Worm (Caenorhabditis elegans) whole organism, young adult: ENCODE results near the gene B0524.5.

Experiments
- B0035.1 ChIP-seq: sonication (generic microtip); optimal IDR thresholded peaks from 2 replicates; lab custom pipeline; 2016; ENCODE audit warnings: missing genetic modification characterization, mild to moderate bottlenecking, missing compliant biosample characterization, missing genotype, missing genetic modification reagents
- C17E4.6 ChIP-seq: fragments of 200-800 bp; sonication (Bioruptor generic); IDR thresholded peaks from 2 replicates; pipeline ENCODE4 v1.3.6; 2022; ENCODE audit warnings: missing genetic modification reagents, missing genetic modification characterization, missing compliant biosample characterization
- F23B12.7 ChIP-seq: sonication (generic microtip); optimal IDR thresholded peaks from 2 replicates; lab custom pipeline; 2017; ENCODE audit warnings: missing genetic modification characterization, mild to moderate bottlenecking, missing compliant biosample characterization, antibody characterized with exemption, moderate library complexity; ENCODE audit not compliant: insufficient read depth
- F39B2.1 ChIP-seq: fragments of 200-800 bp; sonication (Bioruptor generic); IDR thresholded peaks from 2 replicates; pipeline ENCODE4 v1.3.6; 2022; ENCODE audit warnings: missing genetic modification reagents, missing genetic modification characterization, missing compliant biosample characterization
- F55B11.4 ChIP-seq: sonication (generic microtip); optimal IDR thresholded peaks from 2 replicates; lab custom pipeline; 2016; ENCODE audit warnings: missing compliant biosample characterization, missing genetic modification characterization, borderline replicate concordance; ENCODE audit not compliant: insufficient read depth
- F57C9.4 ChIP-seq: sonication (generic microtip); optimal IDR thresholded peaks from 2 replicates; lab custom pipeline; 2017; ENCODE audit warnings: mild to moderate bottlenecking, missing genetic modification characterization, missing compliant biosample characterization
- T07F8.4 ChIP-seq: sonication (generic microtip); optimal IDR thresholded peaks from 2 replicates; lab custom pipeline; 2016; ENCODE audit warnings: mild to moderate bottlenecking, missing genetic modification characterization, moderate library complexity, missing compliant biosample characterization
- T26A5.8 ChIP-seq: sonication (generic microtip); optimal IDR thresholded peaks from 2 replicates; lab custom pipeline; 2016; ENCODE audit warnings: missing genetic modification characterization, missing compliant biosample characterization
- Y53G8AR.9 ChIP-seq: fragments of 200-800 bp; sonication (Bioruptor generic); conservative IDR thresholded peaks from 2 replicates; pipeline ENCODE4 v1.3.6; 2022; ENCODE audit warnings: missing genetic modification reagents, missing genetic modification characterization, missing compliant biosample characterization
- Y56A3A.18 ChIP-seq: fragments of 200-800 bp; sonication (Bioruptor generic); IDR thresholded peaks from 2 replicates; pipeline ENCODE4 v1.3.6; 2022; ENCODE audit warnings: missing genetic modification reagents, missing genetic modification characterization, missing compliant biosample characterization
- attf-6 ChIP-seq: fragments of 200-800 bp; sonication (Bioruptor generic); IDR thresholded peaks from 2 replicates; pipeline ENCODE4 v1.3.6; 2022; ENCODE audit warnings: missing genetic modification reagents, missing genetic modification characterization, missing compliant biosample characterization
- bed-1 ChIP-seq: fragments of 200-800 bp; sonication (Bioruptor generic); IDR thresholded peaks from 2 replicates; pipeline ENCODE4 v1.3.6; 2022; ENCODE audit warnings: missing genetic modification reagents, missing genetic modification characterization, missing compliant biosample characterization
- bed-2 ChIP-seq: fragments of 200-800 bp; sonication (Bioruptor generic); IDR thresholded peaks from 2 replicates; pipeline ENCODE4 v1.3.6; 2022; ENCODE audit warnings: missing genetic modification reagents, missing genetic modification characterization, missing compliant biosample characterization
- ceh-100 ChIP-seq: fragments of 200-800 bp; sonication (Bioruptor generic); IDR thresholded peaks from 2 replicates; pipeline ENCODE4 v1.3.6; 2022; ENCODE audit warnings: missing genetic modification reagents, missing genetic modification characterization, missing compliant biosample characterization
- die-1 ChIP-seq: sonication (generic microtip); optimal IDR thresholded peaks from 2 replicates; lab custom pipeline; 2016; ENCODE audit warnings: missing genotype, mild to moderate bottlenecking, missing genetic modification characterization, missing compliant biosample characterization
- efl-1 ChIP-seq: fragments of 150-350 bp; optimal IDR thresholded peaks from 2 replicates; lab custom pipeline; 2014; ENCODE audit warnings: missing biosample characterization, missing genetic modification reagents, missing genetic modification characterization
- egl-18 ChIP-seq: fragments of 200-800 bp; sonication (Bioruptor generic); IDR thresholded peaks from 2 replicates; pipeline ENCODE4 v1.3.6; 2022; ENCODE audit warnings: missing genetic modification reagents, missing genetic modification characterization, missing compliant biosample characterization
- ets-4 ChIP-seq: fragments of 200-800 bp; sonication (Bioruptor generic); optimal IDR thresholded peaks from 2 replicates; lab custom pipeline; 2018; ENCODE audit warnings: mild to moderate bottlenecking, missing genetic modification characterization, missing compliant biosample characterization
- him-1 ChIP-seq: sonication (generic microtip); optimal IDR thresholded peaks from 2 replicates; lab custom pipeline; 2016; ENCODE audit warnings: missing genotype, missing genetic modification reagents, missing genetic modification characterization, missing compliant biosample characterization
- hmg-1.2 ChIP-seq: fragments of 200-800 bp; sonication (Bioruptor generic); IDR thresholded peaks from 2 replicates; pipeline ENCODE4 v1.3.6; 2022; ENCODE audit warnings: missing genetic modification reagents, missing genetic modification characterization, missing compliant biosample characterization
- hmg-20 ChIP-seq: fragments of 200-800 bp; sonication (Bioruptor generic); IDR thresholded peaks from 2 replicates; pipeline ENCODE4 v1.3.6; 2022; ENCODE audit warnings: missing genetic modification reagents, missing genetic modification characterization, missing compliant biosample characterization
- hsf-1 ChIP-seq: fragments of 200-800 bp; sonication (Bioruptor generic); IDR thresholded peaks from 2 replicates; pipeline ENCODE4 v1.3.6; 2022; ENCODE audit warnings: missing genetic modification reagents, missing genetic modification characterization, missing compliant biosample characterization
- lag-1 ChIP-seq: fragments of 200-800 bp; sonication (Bioruptor generic); IDR thresholded peaks from 2 replicates; pipeline ENCODE4 v1.3.6; 2022; ENCODE audit warnings: missing genetic modification reagents, missing genetic modification characterization, missing compliant biosample characterization
- lin-35 ChIP-seq, 3 experiments: fragments of 150-350 bp in 2 of 3; sonication (generic microtip) in 1 of 3; optimal IDR thresholded peaks; 2 replicates each; lab custom pipeline; 2014 to 2018; ENCODE audit warnings: missing biosample characterization in 3 of 3, missing genetic modification characterization in 3 of 3, missing genetic modification reagents in 3 of 3
- lin-40 ChIP-seq: sonication (generic microtip); optimal IDR thresholded peaks from 2 replicates; lab custom pipeline; 2016; ENCODE audit warnings: missing genetic modification characterization, mild to moderate bottlenecking, missing compliant biosample characterization, missing genotype, missing genetic modification reagents
- lin-54 ChIP-seq: fragments of 200-800 bp; sonication (Bioruptor generic); optimal IDR thresholded peaks from 2 replicates; lab custom pipeline; 2018; ENCODE audit warnings: mild to moderate bottlenecking, missing genetic modification characterization, missing compliant biosample characterization
- lir-1 ChIP-seq: fragments of 200-800 bp; sonication (Bioruptor generic); conservative IDR thresholded peaks from 2 replicates; pipeline ENCODE4 v1.3.6; 2022; ENCODE audit warnings: missing genetic modification reagents, missing genetic modification characterization, missing compliant biosample characterization
- madf-3 ChIP-seq: fragments of 200-800 bp; sonication (Bioruptor generic); IDR thresholded peaks from 2 replicates; pipeline ENCODE4 v1.3.6; 2022; ENCODE audit warnings: missing genetic modification reagents, missing genetic modification characterization, missing compliant biosample characterization
- mel-28 ChIP-seq: sonication (generic microtip); optimal IDR thresholded peaks from 2 replicates; lab custom pipeline; 2016; ENCODE audit warnings: borderline replicate concordance, mild to moderate bottlenecking, missing genetic modification characterization, missing compliant biosample characterization
- mxl-1 ChIP-seq: sonication (generic microtip); optimal IDR thresholded peaks from 2 replicates; lab custom pipeline; 2016; ENCODE audit warnings: missing genetic modification characterization, missing compliant biosample characterization
- nhr-120 ChIP-seq: fragments of 200-800 bp; sonication (Bioruptor generic); IDR thresholded peaks from 2 replicates; pipeline ENCODE4 v1.3.6; 2022; ENCODE audit warnings: missing genetic modification characterization, missing compliant biosample characterization
- nhr-27 ChIP-seq: fragments of 200-800 bp; sonication (Bioruptor generic); optimal IDR thresholded peaks from 2 replicates; lab custom pipeline; 2018; ENCODE audit warnings: mild to moderate bottlenecking, missing genetic modification characterization, moderate library complexity, missing compliant biosample characterization
- repo-1 ChIP-seq: sonication (generic microtip); optimal IDR thresholded peaks from 2 replicates; lab custom pipeline; 2017; ENCODE audit warnings: mild to moderate bottlenecking, missing genetic modification characterization, missing compliant biosample characterization
- sdz-38 ChIP-seq: sonication (generic microtip); optimal IDR thresholded peaks from 2 replicates; lab custom pipeline; 2016; ENCODE audit warnings: missing genotype, missing genetic modification characterization, missing compliant biosample characterization
- sea-2 ChIP-seq: fragments of 200-800 bp; sonication (Bioruptor generic); IDR thresholded peaks from 2 replicates; pipeline ENCODE4 v1.3.6; 2022; ENCODE audit warnings: missing genetic modification characterization, missing compliant biosample characterization
- snpc-3.4 ChIP-seq: sonication (generic microtip); optimal IDR thresholded peaks from 2 replicates; lab custom pipeline; 2017; ENCODE audit warnings: missing genetic modification characterization, mild to moderate bottlenecking, missing compliant biosample characterization, antibody characterized with exemption, moderate library complexity, missing genotype, missing genetic modification reagents
- sptf-2 ChIP-seq: fragments of 200-800 bp; sonication (Bioruptor generic); optimal IDR thresholded peaks from 2 replicates; lab custom pipeline; 2018; ENCODE audit warnings: mild to moderate bottlenecking, missing genetic modification characterization, missing compliant biosample characterization
- zim-3 ChIP-seq: sonication (generic microtip); optimal IDR thresholded peaks from 2 replicates; lab custom pipeline; 2017; ENCODE audit warnings: mild to moderate bottlenecking, missing genetic modification characterization, moderate library complexity, missing compliant biosample characterization
- ztf-25 ChIP-seq: fragments of 200-800 bp; sonication (Bioruptor generic); IDR thresholded peaks from 2 replicates; pipeline ENCODE4 v1.3.6; 2022; ENCODE audit warnings: missing genetic modification reagents, missing genetic modification characterization, missing compliant biosample characterization
- ztf-26 ChIP-seq: sonication (generic microtip); optimal IDR thresholded peaks from 2 replicates; lab custom pipeline; 2017; ENCODE audit warnings: missing genetic modification characterization, missing compliant biosample characterization

B0524.5 gene

ce11 chrIII:1893405-1893804 is 285 bp downstream of the B0524.5 start:
- no peak for TF ChIP-seq B0035.1 (tag; lab: Kevin White, UChicago)
- no peak for TF ChIP-seq bed-2
- TF ChIP-seq mel-28: no peak
- TF ChIP-seq attf-6 (GFP tag; lab: Robert Waterston, UW): no peak
- TF ChIP-seq die-1 (tag; lab: Kevin White, UChicago): no peak
- no peak for TF ChIP-seq hmg-20 (GFP tag; lab: Robert Waterston, UW)
- TF ChIP-seq lir-1 (GFP tag; lab: Robert Waterston, UW): no peak

ce11 chrIII:1887354-1887753 is 6.3 kb downstream of the B0524.5 start, which contains the start of gene B0524.3:
Gene B0524.3, plus strand, starts transcription at chrIII:1887654.
- TF ChIP-seq sea-2 (no peak), bed-1 (GFP tag; lab: Robert Waterston, UW) (no peak), hsf-1 (no peak), lin-54 (no peak), lir-1 (GFP tag; lab: Robert Waterston, UW) (no peak), nhr-27 (no peak), C17E4.6 (GFP tag; lab: Robert Waterston, UW) (no peak), lag-1 (GFP tag; lab: Robert Waterston, UW) (no peak), him-1 (tag; lab: Kevin White, UChicago) (no peak), lin-35 (GFP tag; optimal IDR thresholded peaks at IDR 0.05; lab: Kevin White, UChicago) (no peak), F57C9.4 (tag; lab: Kevin White, UChicago) (no peak), madf-3 (GFP tag; lab: Robert Waterston, UW) (no peak), T26A5.8 (no peak), egl-18 (GFP tag; lab: Robert Waterston, UW) (no peak), sdz-38 (tag; lab: Kevin White, UChicago) (no peak), ets-4 (GFP tag; lab: Kevin White, UChicago) (no peak), sptf-2 (GFP tag; lab: Kevin White, UChicago) (no peak), Y53G8AR.9 (GFP tag; lab: Robert Waterston, UW) (no peak)

DNA sequence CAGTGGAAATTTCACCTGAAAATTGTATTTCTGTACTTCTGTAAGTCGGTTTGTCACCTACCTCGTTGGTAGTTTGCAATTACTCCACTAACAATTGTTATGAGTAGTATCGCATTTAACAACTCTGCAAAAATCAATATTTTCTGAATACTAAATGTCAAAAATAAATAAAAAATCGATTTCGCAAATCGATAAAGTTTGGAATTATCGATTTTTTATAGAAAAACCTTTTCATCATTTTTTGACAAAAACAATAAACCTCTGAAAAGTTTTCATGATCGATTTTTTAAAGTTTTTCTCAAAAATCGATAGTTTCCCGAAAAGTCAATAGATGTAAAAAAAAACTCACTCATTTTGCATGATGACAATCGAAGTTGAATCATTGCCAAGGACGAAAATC is 6.8 kb downstream of the B0524.5 start:
- TF ChIP-seq repo-1 (tag; lab: Kevin White, UChicago) (no peak), T26A5.8 (no peak), nhr-120 (GFP tag; lab: Robert Waterston, UW) (no peak), ceh-100 (GFP tag; lab: Robert Waterston, UW) (no peak), Y56A3A.18 (GFP tag; lab: Robert Waterston, UW) (no peak), snpc-3.4 (no peak), zim-3 (tag; lab: Kevin White, UChicago) (no peak), mxl-1 (tag; lab: Kevin White, UChicago) (no peak), F23B12.7 (tag; lab: Kevin White, UChicago) (no peak), F55B11.4 (no peak), F39B2.1 (no peak), lin-40 (tag; lab: Kevin White, UChicago) (no peak), sptf-2 (GFP tag; lab: Kevin White, UChicago) (no peak), hmg-1.2 (GFP tag; lab: Robert Waterston, UW) (no peak), efl-1 (GFP tag; lab: Kevin White, UChicago) (no peak), T07F8.4 (tag; lab: Kevin White, UChicago) (no peak), bed-1 (GFP tag; lab: Robert Waterston, UW) (no peak), ztf-25 (GFP tag; lab: Robert Waterston, UW) (no peak), ztf-26 (tag; lab: Kevin White, UChicago) (no peak)
